Fruit fly (Drosophila melanogaster) whole organism, embryonic: ENCODE measurements around the gene Nost.

Experiments used
- Adf1 ChIP-seq: fragments of 200-800 bp; sonication (Bioruptor generic); IDR thresholded peaks from 2 replicates; pipeline ENCODE4 v1.3.6; 2022; ENCODE audit warnings: missing biosample characterization, missing genetic modification characterization
- Atf-2 ChIP-seq: fragments of 200-800 bp; sonication (Bioruptor generic); optimal IDR thresholded peaks from 2 replicates; lab custom pipeline; 2016; ENCODE audit warnings: missing biosample characterization, missing genetic modification characterization
- CG10209 ChIP-seq: fragments of 200-800 bp; sonication (Bioruptor generic); optimal IDR thresholded peaks from 3 replicates; lab custom pipeline; 2017; ENCODE audit warnings: missing biosample characterization, mild to moderate bottlenecking, missing genetic modification characterization, missing genetic modification reagents
- CG10979 ChIP-seq: fragments of 200-800 bp; sonication (Bioruptor generic); optimal IDR thresholded peaks from 2 replicates; lab custom pipeline; 2018; ENCODE audit warnings: missing biosample characterization, mild to moderate bottlenecking, missing genetic modification characterization, moderate library complexity
- CG11696 ChIP-seq: fragments of 200-800 bp; sonication (Bioruptor generic); IDR thresholded peaks from 2 replicates; pipeline ENCODE4 v1.3.6; 2022; ENCODE audit warnings: missing biosample characterization, missing genetic modification characterization
- CG12391 ChIP-seq: fragments of 200-800 bp; sonication (Bioruptor generic); optimal IDR thresholded peaks from 3 replicates; lab custom pipeline; 2018; ENCODE audit warnings: missing biosample characterization, mild to moderate bottlenecking, missing genetic modification characterization, moderate library complexity
- CG12659 ChIP-seq: fragments of 200-800 bp; sonication (Bioruptor generic); optimal IDR thresholded peaks from 3 replicates; lab custom pipeline; 2017; ENCODE audit warnings: mild to moderate bottlenecking, missing biosample characterization, missing genetic modification reagents, missing genetic modification characterization
- CG13287 ChIP-seq: fragments of 200-800 bp; sonication (Bioruptor generic); IDR thresholded peaks from 2 replicates; pipeline ENCODE4 v1.3.6; 2022; ENCODE audit warnings: missing biosample characterization, missing genetic modification characterization; ENCODE audit not compliant: partially characterized antibody
- CG13424 ChIP-seq: fragments of 200-800 bp; sonication (Bioruptor generic); optimal IDR thresholded peaks from 2 replicates; lab custom pipeline; 2019; ENCODE audit warnings: missing biosample characterization, mild to moderate bottlenecking, missing genetic modification characterization, moderate library complexity
- CG13775 ChIP-seq: fragments of 200-800 bp; sonication (Bioruptor generic); optimal IDR thresholded peaks from 3 replicates; lab custom pipeline; 2017; ENCODE audit warnings: missing biosample characterization, mild to moderate bottlenecking, missing genetic modification characterization
- CG14860 ChIP-seq: fragments of 200-800 bp; sonication (Bioruptor generic); IDR thresholded peaks from 3 replicates; pipeline ENCODE4 v1.3.6; 2022; ENCODE audit warnings: missing biosample characterization, missing genetic modification characterization; ENCODE audit not compliant: partially characterized antibody
- CG1602 ChIP-seq: fragments of 200-800 bp; sonication (Bioruptor generic); optimal IDR thresholded peaks from 3 replicates; lab custom pipeline; 2016; ENCODE audit warnings: missing biosample characterization, missing genetic modification characterization
- CG1603 ChIP-seq: fragments of 200-800 bp; sonication (Bioruptor generic); optimal IDR thresholded peaks from 2 replicates; lab custom pipeline; 2019; ENCODE audit warnings: missing biosample characterization, mild to moderate bottlenecking, missing genetic modification characterization, moderate library complexity
- CG1647 ChIP-seq: fragments of 200-800 bp; sonication (Bioruptor generic); optimal IDR thresholded peaks from 3 replicates; lab custom pipeline; 2016; ENCODE audit warnings: missing biosample characterization, missing genetic modification characterization
- CG16779 ChIP-seq: fragments of 200-800 bp; sonication (Bioruptor generic); IDR thresholded peaks from 2 replicates; pipeline ENCODE4 v1.3.6; 2022; ENCODE audit warnings: missing biosample characterization, missing genetic modification characterization
- CG17802 ChIP-seq: fragments of 200-800 bp; sonication (Bioruptor generic); optimal IDR thresholded peaks from 2 replicates; lab custom pipeline; 2018; ENCODE audit warnings: missing biosample characterization, mild to moderate bottlenecking, missing genetic modification characterization, moderate library complexity
- CG17829 ChIP-seq: fragments of 200-800 bp; optimal IDR thresholded peaks from 2 replicates; lab custom pipeline; 2019; ENCODE audit warnings: missing biosample characterization, mild to moderate bottlenecking, missing genetic modification characterization, moderate library complexity
- CG2202 ChIP-seq: fragments of 200-800 bp; sonication (Bioruptor generic); optimal IDR thresholded peaks from 2 replicates; lab custom pipeline; 2018; ENCODE audit warnings: missing biosample characterization, mild to moderate bottlenecking, missing genetic modification characterization
- CG3065 ChIP-seq: fragments of 200-800 bp; sonication (Bioruptor generic); optimal IDR thresholded peaks from 2 replicates; lab custom pipeline; 2016; ENCODE audit warnings: missing biosample characterization, missing genetic modification characterization
- CG31224 ChIP-seq: fragments of 200-800 bp; sonication (Bioruptor generic); IDR thresholded peaks from 2 replicates; pipeline ENCODE4 v1.3.6; 2022; ENCODE audit warnings: missing biosample characterization, missing genetic modification characterization
- CG31365 ChIP-seq: fragments of 200-800 bp; sonication (Bioruptor generic); optimal IDR thresholded peaks from 2 replicates; lab custom pipeline; 2018; ENCODE audit warnings: missing biosample characterization, mild to moderate bottlenecking, missing genetic modification characterization
- CG3163 ChIP-seq: fragments of 200-800 bp; sonication (Bioruptor generic); optimal IDR thresholded peaks from 3 replicates; lab custom pipeline; 2016; ENCODE audit warnings: missing biosample characterization, missing genetic modification characterization
- CG3407 ChIP-seq: fragments of 200-800 bp; sonication (Bioruptor generic); optimal IDR thresholded peaks from 2 replicates; lab custom pipeline; 2018; ENCODE audit warnings: missing biosample characterization, mild to moderate bottlenecking, missing genetic modification characterization
- CG34376 ChIP-seq: fragments of 200-800 bp; sonication (Bioruptor generic); optimal IDR thresholded peaks from 2 replicates; lab custom pipeline; 2018; ENCODE audit warnings: missing biosample characterization, mild to moderate bottlenecking, missing genetic modification characterization
- CG4282 ChIP-seq: fragments of 200-800 bp; sonication (Bioruptor generic); optimal IDR thresholded peaks from 2 replicates; lab custom pipeline; 2016; ENCODE audit warnings: missing biosample characterization, missing genetic modification characterization
- CG6175 ChIP-seq: fragments of 200-800 bp; sonication (Bioruptor generic); IDR thresholded peaks from 3 replicates; pipeline ENCODE4 v1.3.6; 2022; ENCODE audit warnings: missing biosample characterization, missing genetic modification characterization
- CG6683 ChIP-seq: fragments of 200-800 bp; sonication (Bioruptor generic); optimal IDR thresholded peaks from 2 replicates; lab custom pipeline; 2017; ENCODE audit warnings: missing biosample characterization, mild to moderate bottlenecking, missing genetic modification characterization, missing genetic modification reagents
- CG7372 ChIP-seq: fragments of 200-800 bp; sonication (Bioruptor generic); IDR thresholded peaks from 2 replicates; pipeline ENCODE4 v1.3.6; 2022; ENCODE audit warnings: missing biosample characterization, missing genetic modification characterization
- CG7556 ChIP-seq: fragments of 200-800 bp; sonication (Bioruptor generic); optimal IDR thresholded peaks from 2 replicates; lab custom pipeline; 2017; ENCODE audit warnings: missing biosample characterization, mild to moderate bottlenecking, missing genetic modification characterization
- CG8290 ChIP-seq, 3 experiments: fragments of 200-800 bp; sonication (Bioruptor generic); optimal IDR thresholded peaks; 2 replicates each; lab custom pipeline; 2016 to 2019; ENCODE audit warnings: missing biosample characterization in 3 of 3, missing genetic modification characterization in 3 of 3, mild to moderate bottlenecking in 2 of 3, moderate library complexity in 1 of 3
- CG9727 ChIP-seq: fragments of 200-800 bp; sonication (Bioruptor generic); optimal IDR thresholded peaks from 3 replicates; lab custom pipeline; 2017; ENCODE audit warnings: missing biosample characterization, mild to moderate bottlenecking, missing genetic modification characterization
- D ChIP-seq, 2 experiments: fragments of 200-800 bp in 1 of 2; fragments of >200 bp in 1 of 2; sonication (Bioruptor generic) in 1 of 2; optimal IDR thresholded peaks; 2 replicates in 1 of 2; 3 replicates in 1 of 2; lab custom pipeline; 2017; ENCODE audit warnings: mild to moderate bottlenecking in 1 of 2, missing biosample characterization in 1 of 2, missing genetic modification characterization in 1 of 2, missing genetic modification reagents in 1 of 2
- Dip3 ChIP-seq: fragments of 200-800 bp; sonication (Bioruptor generic); optimal IDR thresholded peaks from 3 replicates; lab custom pipeline; 2016; ENCODE audit warnings: missing biosample characterization, missing genetic modification characterization
- Dref ChIP-seq: fragments of 200-800 bp; sonication (Bioruptor generic); IDR thresholded peaks from 2 replicates; pipeline ENCODE4 v1.3.6; 2022; ENCODE audit warnings: missing biosample characterization, missing genetic modification characterization
- Kr ChIP-seq: fragments of 200-800 bp; sonication (Bioruptor generic); optimal IDR thresholded peaks from 2 replicates; lab custom pipeline; 2017; ENCODE audit warnings: missing biosample characterization, mild to moderate bottlenecking, missing genetic modification characterization
- Lim3 ChIP-seq: fragments of 200-800 bp; sonication (Bioruptor generic); IDR thresholded peaks from 2 replicates; pipeline ENCODE4 v1.3.6; 2022; ENCODE audit warnings: missing biosample characterization, missing genetic modification characterization
- NC2α ChIP-seq: fragments of 200-800 bp; sonication (Bioruptor generic); optimal IDR thresholded peaks from 2 replicates; lab custom pipeline; 2016; ENCODE audit warnings: missing biosample characterization, missing genetic modification characterization
- ap ChIP-seq: fragments of 200-800 bp; sonication (Bioruptor generic); IDR thresholded peaks from 2 replicates; pipeline ENCODE4 v1.3.6; 2022; ENCODE audit warnings: missing biosample characterization, missing genetic modification characterization
- ash1 ChIP-seq: fragments of 200-800 bp; sonication (Bioruptor generic); optimal IDR thresholded peaks from 2 replicates; lab custom pipeline; 2018; ENCODE audit warnings: missing biosample characterization, mild to moderate bottlenecking, missing genetic modification characterization
- bab2 ChIP-seq: fragments of 200-800 bp; sonication (Bioruptor generic); optimal IDR thresholded peaks from 2 replicates; lab custom pipeline; 2016; ENCODE audit warnings: missing biosample characterization, missing genetic modification characterization
- bigmax ChIP-seq: fragments of 200-800 bp; sonication (Bioruptor generic); optimal IDR thresholded peaks from 2 replicates; lab custom pipeline; 2018; ENCODE audit warnings: missing biosample characterization, mild to moderate bottlenecking, missing genetic modification characterization
- dan ChIP-seq: fragments of 200-800 bp; sonication (Bioruptor generic); IDR thresholded peaks from 2 replicates; pipeline ENCODE4 v1.3.6; 2022; ENCODE audit warnings: missing biosample characterization, missing genetic modification characterization
- emc ChIP-seq: fragments of 200-800 bp; sonication (Bioruptor generic); optimal IDR thresholded peaks from 2 replicates; lab custom pipeline; 2016; ENCODE audit warnings: missing biosample characterization, missing genetic modification characterization
- en ChIP-seq: fragments of 200-800 bp; sonication (Bioruptor generic); optimal IDR thresholded peaks from 2 replicates; lab custom pipeline; 2016; ENCODE audit warnings: missing biosample characterization, missing genetic modification characterization
- klu ChIP-seq: fragments of 200-800 bp; sonication (Bioruptor generic); IDR thresholded peaks from 2 replicates; pipeline ENCODE4 v1.3.6; 2022; ENCODE audit warnings: missing biosample characterization, missing genetic modification characterization
- lmd ChIP-seq: fragments of 200-800 bp; sonication (Bioruptor generic); IDR thresholded peaks from 2 replicates; pipeline ENCODE4 v1.3.6; 2022; ENCODE audit warnings: missing biosample characterization, missing genetic modification characterization
- luna ChIP-seq: fragments of 200-800 bp; sonication (Bioruptor generic); optimal IDR thresholded peaks from 2 replicates; lab custom pipeline; 2016; ENCODE audit warnings: missing biosample characterization, missing genetic modification characterization
- peb ChIP-seq: fragments of 200-800 bp; sonication (Bioruptor generic); IDR thresholded peaks from 2 replicates; pipeline ENCODE4 v1.3.6; 2022; ENCODE audit warnings: missing biosample characterization, missing genetic modification characterization
- schlank ChIP-seq: fragments of 200-800 bp; sonication (Bioruptor generic); optimal IDR thresholded peaks from 2 replicates; lab custom pipeline; 2018; ENCODE audit warnings: missing biosample characterization, mild to moderate bottlenecking, missing genetic modification characterization
- unc-4 ChIP-seq: fragments of 200-800 bp; sonication (Bioruptor generic); IDR thresholded peaks from 2 replicates; pipeline ENCODE4 v1.3.6; 2022; ENCODE audit warnings: missing biosample characterization, missing genetic modification characterization; ENCODE audit not compliant: partially characterized antibody

The Nost gene

dm6 chrX:9042457-9043045 lies 12.5 kb downstream of the Nost start (continued):
- TF ChIP-seq CG31365 (no peak), NC2α (no peak), CG3407 (GFP tag; lab: Kevin White, UChicago) (no peak), unc-4 (GFP tag; lab: Robert Waterston, UW) (no peak), klu (no peak), CG3065 (GFP tag; lab: Kevin White, UChicago) (no peak), CG9727 (GFP tag; lab: Kevin White, UChicago) (no peak), D (optimal IDR thresholded peaks at IDR 0.05; lab: Kevin White, UChicago) (peak; percentile 89), D (GFP tag; optimal IDR thresholded peaks at IDR 0.05; lab: Kevin White, UChicago) (no peak), ap (GFP tag; lab: Robert Waterston, UW) (no peak), CG13287 (peak; percentile 42), emc (no peak), CG2202 (tag; lab: Kevin White, UChicago) (no peak), CG34376 (GFP tag; lab: Kevin White, UChicago) (peak; percentile 5), dan (GFP tag; lab: Robert Waterston, UW) (no peak), CG8290 (GFP tag; optimal IDR thresholded peaks at IDR 0.05; lab: Kevin White, UChicago) (no peak), CG8290 (tag; optimal IDR thresholded peaks at IDR 0.05; lab: Kevin White, UChicago) (no peak), CG16779 (GFP tag; lab: Robert Waterston, UW) (no peak), bab2 (GFP tag; lab: Kevin White, UChicago) (peak; percentile 48), bigmax (GFP tag; lab: Kevin White, UChicago) (no peak), lmd (GFP tag; lab: Robert Waterston, UW) (peak; percentile 26; the same call in 1 of the 2 replicates), CG10209 (GFP tag; lab: Kevin White, UChicago) (no peak), CG3163 (GFP tag; lab: Kevin White, UChicago) (no peak), CG7556 (GFP tag; lab: Kevin White, UChicago) (no peak), Dref (no peak), CG7372 (GFP tag; lab: Robert Waterston, UW) (no peak), CG13424 (tag; lab: Kevin White, UChicago) (peak; percentile 9), CG6175 (GFP tag; lab: Robert Waterston, UW) (no peak), luna (GFP tag; lab: Kevin White, UChicago) (no peak), schlank (tag; lab: Kevin White, UChicago) (no peak), CG14860 (GFP tag; lab: Robert Waterston, UW) (no peak), CG4282 (GFP tag; lab: Kevin White, UChicago) (no peak), CG12659 (no peak), CG12391 (tag; lab: Kevin White, UChicago) (peak; percentile 42), CG17829 (tag; lab: Kevin White, UChicago) (no peak), en (GFP tag; lab: Kevin White, UChicago) (no peak), CG11696 (GFP tag; lab: Robert Waterston, UW) (no peak), CG17802 (tag; lab: Kevin White, UChicago) (no peak), CG1647 (GFP tag; lab: Kevin White, UChicago) (no peak), CG31224 (GFP tag; lab: Robert Waterston, UW) (0 out of 2 replicates have a peak, but pooled peaks have one; percentile 22), CG6683 (GFP tag; lab: Kevin White, UChicago) (no peak), ash1 (GFP tag; lab: Kevin White, UChicago) (no peak), Lim3 (no peak), CG1603 (tag; lab: Kevin White, UChicago) (peak; percentile 56), Adf1 (peak; percentile 82), CG1602 (no peak), Atf-2 (GFP tag; lab: Kevin White, UChicago) (no peak), Kr (GFP tag; lab: Kevin White, UChicago) (peak; percentile 28), CG13775 (GFP tag; lab: Kevin White, UChicago) (no peak), Dip3 (no peak), CG10979 (peak; percentile 34), peb (GFP tag; lab: Robert Waterston, UW) (no peak; the same call in 1 of the 2 replicates)
